Worm (Caenorhabditis elegans) whole organism, L1 larva: ENCODE measurements around the gene F42A8.1.

Experiments
- aly-2 ChIP-seq: fragments of 150-350 bp; optimal IDR thresholded peaks from 2 replicates; lab custom pipeline; 2014; ENCODE audit warnings: missing biosample characterization, missing genetic modification characterization
- blmp-1 ChIP-seq: fragments of 150-350 bp; optimal IDR thresholded peaks from 2 replicates; lab custom pipeline; 2014; ENCODE audit warnings: missing biosample characterization, missing genetic modification characterization
- ceh-63 ChIP-seq: fragments of 200-800 bp; sonication (Bioruptor generic); optimal IDR thresholded peaks from 2 replicates; lab custom pipeline; 2018; ENCODE audit warnings: mild to moderate bottlenecking, missing genetic modification characterization, missing compliant biosample characterization
- ceh-82 ChIP-seq, 3 experiments: fragments of 150-350 bp in 1 of 3; sonication (generic microtip) in 2 of 3; optimal IDR thresholded peaks; 2 replicates each; lab custom pipeline; 2014 to 2017; ENCODE audit warnings: missing biosample characterization in 3 of 3, missing genetic modification characterization in 3 of 3
- fkh-4 ChIP-seq: sonication (generic microtip); optimal IDR thresholded peaks from 2 replicates; lab custom pipeline; 2016; ENCODE audit warnings: missing compliant biosample characterization, missing genetic modification characterization, borderline replicate concordance
- grh-1 ChIP-seq: fragments of 200-800 bp; sonication (Bioruptor generic); IDR thresholded peaks from 2 replicates; pipeline ENCODE4 v1.3.6; 2022; ENCODE audit warnings: missing genetic modification reagents, missing genetic modification characterization, missing compliant biosample characterization
- mep-1 ChIP-seq: fragments of 150-350 bp; optimal IDR thresholded peaks from 2 replicates; lab custom pipeline; 2014; ENCODE audit warnings: missing biosample characterization, missing genetic modification characterization
- sptf-1 ChIP-seq: fragments of 150-350 bp; optimal IDR thresholded peaks from 2 replicates; lab custom pipeline; 2014; ENCODE audit warnings: missing biosample characterization, missing genetic modification characterization

ce11 chrII:9372991-9373390, 26.6 kb upstream of the F42A8.1 start, which contains the start of gene C06C3.4:
- TF ChIP-seq ceh-63 (GFP tag; lab: Kevin White, UChicago) (no peak), blmp-1 (tag; lab: Kevin White, UChicago) (no peak), aly-2 (tag; lab: Kevin White, UChicago) (no peak), ceh-82 (tag; optimal IDR thresholded peaks at IDR 0.05; lab: Kevin White, UChicago) (no peak), grh-1 (GFP tag; lab: Robert Waterston, UW) (no peak), sptf-1 (tag; lab: Kevin White, UChicago) (no peak), fkh-4 (tag; lab: Kevin White, UChicago) (no peak), mep-1 (no peak)
